Fruit fly (Drosophila melanogaster): Measurements from ENCODE around the gene CG5850.
A peak's percentile ranks its signal among the peaks of the same experiment; 100 is the strongest.

Gene CG5850

dm6 chr2L:9960758-9961157, 3.0 kb downstream of the CG5850 start:
- TF ChIP-seq Rel (GFP tag; optimal IDR thresholded peaks at IDR 0.05) (no peak), Rel (tag; optimal IDR thresholded peaks at IDR 0.05) (peak; percentile 82), HLH106 (tag; optimal IDR thresholded peaks at IDR 0.05) (no peak)

- TF ChIP-seq br (GFP tag; optimal IDR thresholded peaks at IDR 0.05) (peak; percentile 83), Sp1 (GFP tag; optimal IDR thresholded peaks at IDR 0.05) (peak; percentile 92), Dfd (GFP tag; optimal IDR thresholded peaks at IDR 0.05) (no peak), h (GFP tag; optimal IDR thresholded peaks at IDR 0.05) (peak; percentile 93), Hr83 (GFP tag; optimal IDR thresholded peaks at IDR 0.05; ENCODE audit: poor library complexity, severe bottlenecking) (no peak), Vsx2 (GFP tag; optimal IDR thresholded peaks at IDR 0.05; ENCODE audit: partially characterized antibody) (no peak), jim (GFP tag; optimal IDR thresholded peaks at IDR 0.05) (no peak), Hr78 (GFP tag; optimal IDR thresholded peaks at IDR 0.05) (no peak), fru (GFP tag; optimal IDR thresholded peaks at IDR 0.05) (peak; percentile 90), Myc (optimal IDR thresholded peaks at IDR 0.05) (no peak), woc (GFP tag; optimal IDR thresholded peaks at IDR 0.05) (peak; percentile 94), Hnf4 (GFP tag; optimal IDR thresholded peaks at IDR 0.05) (peak; percentile 93), CrebA (GFP tag; optimal IDR thresholded peaks at IDR 0.05; ENCODE audit: borderline replicate concordance) (no peak), dsf (GFP tag; optimal IDR thresholded peaks at IDR 0.05; ENCODE audit: borderline replicate concordance) (peak; percentile 69), Dif (GFP tag; optimal IDR thresholded peaks at IDR 0.05; ENCODE audit: partially characterized antibody) (no peak), lola (GFP tag; optimal IDR thresholded peaks at IDR 0.05) (no peak), pan (optimal IDR thresholded peaks at IDR 0.05) (peak; percentile 85), Rel (GFP tag; optimal IDR thresholded peaks at IDR 0.05) (no peak), Rel (tag; optimal IDR thresholded peaks at IDR 0.05) (peak; percentile 69), GATAd (GFP tag; optimal IDR thresholded peaks at IDR 0.05) (no peak), OdsH (GFP tag; optimal IDR thresholded peaks at IDR 0.05) (peak; percentile 96), dl (GFP tag; optimal IDR thresholded peaks at IDR 0.05; ENCODE audit: insufficient read depth in 1 of 2, partially characterized antibody in 2 of 2) (no peak), CG9705 (GFP tag; optimal IDR thresholded peaks at IDR 0.05) (peak; percentile 73), sage (GFP tag; optimal IDR thresholded peaks at IDR 0.05) (no peak), N (GFP tag; optimal IDR thresholded peaks at IDR 0.05) (no peak), CG32264 (GFP tag; optimal IDR thresholded peaks at IDR 0.05) (peak; percentile 48), rgr (GFP tag; optimal IDR thresholded peaks at IDR 0.05) (peak; percentile 95), HLH106 (tag; optimal IDR thresholded peaks at IDR 0.05) (peak; percentile 93), Mio (GFP tag; optimal IDR thresholded peaks at IDR 0.05) (peak; percentile 53), dmrt93B (GFP tag; optimal IDR thresholded peaks at IDR 0.05) (no peak), tai (GFP tag; optimal IDR thresholded peaks at IDR 0.05) (no peak), usp (GFP tag; optimal IDR thresholded peaks at IDR 0.05) (no peak), sv (GFP tag; optimal IDR thresholded peaks at IDR 0.05) (peak; percentile 92), ey (GFP tag; optimal IDR thresholded peaks at IDR 0.05) (peak; percentile 90), psq (GFP tag; optimal IDR thresholded peaks at IDR 0.05) (peak; percentile 91), Jra (GFP tag; optimal IDR thresholded peaks at IDR 0.05) (peak; percentile 91), foxo (GFP tag; optimal IDR thresholded peaks at IDR 0.05) (peak in 1 of 2 experiments; percentile 95), brk (GFP tag; optimal IDR thresholded peaks at IDR 0.05) (no peak), Abd-B (GFP tag; optimal IDR thresholded peaks at IDR 0.05) (no peak)
Observed at dm6 chr2L:9956993-9957652, 6.6 kb downstream of the CG5850 start, which contains the start of the genes CG4658 and CG5846. Gene CG4658, plus strand, starts transcription at chr2L:9957132. Gene CG5846, minus strand, starts transcription at chr2L:9957237.

dm6 chr2L:9954696-9955095, 9.1 kb downstream of the CG5850 start:
- TF ChIP-seq Rel (GFP tag; optimal IDR thresholded peaks at IDR 0.05) (no peak), Rel (tag; optimal IDR thresholded peaks at IDR 0.05) (no peak), foxo (GFP tag; optimal IDR thresholded peaks at IDR 0.05) (no peak), N (GFP tag; optimal IDR thresholded peaks at IDR 0.05) (no peak), Abd-B (GFP tag; optimal IDR thresholded peaks at IDR 0.05) (no peak), fru (GFP tag; optimal IDR thresholded peaks at IDR 0.05) (no peak), brk (GFP tag; optimal IDR thresholded peaks at IDR 0.05) (no peak)
